Worm (Caenorhabditis elegans) whole organism, early embryonic: ENCODE data around the gene chca-1.

Source experiments
- B0310.2 ChIP-seq: sonication (generic microtip); optimal IDR thresholded peaks from 2 replicates; lab custom pipeline; 2016; ENCODE audit warnings: mild to moderate bottlenecking, missing genetic modification characterization, missing compliant biosample characterization
- F13C5.2 ChIP-seq: sonication (generic microtip); optimal IDR thresholded peaks from 2 replicates; lab custom pipeline; 2017; ENCODE audit warnings: mild to moderate bottlenecking, missing genetic modification characterization, inconsistent platforms, missing compliant biosample characterization
- ama-1 ChIP-seq: fragments of 150-350 bp; optimal IDR thresholded peaks from 2 replicates; lab custom pipeline; 2014
- ceh-13 ChIP-seq: fragments of 200-800 bp; sonication (Bioruptor generic); optimal IDR thresholded peaks from 2 replicates; lab custom pipeline; 2018; ENCODE audit warnings: mild to moderate bottlenecking, missing genetic modification characterization, missing compliant biosample characterization
- ets-7 ChIP-seq: sonication (generic microtip); optimal IDR thresholded peaks from 2 replicates; lab custom pipeline; 2016; ENCODE audit warnings: missing genotype, missing genetic modification characterization, missing compliant biosample characterization
- flt-1 ChIP-seq: fragments of 200-800 bp; sonication (Bioruptor generic); IDR thresholded peaks from 2 replicates; pipeline ENCODE4 v1.3.6; 2022; ENCODE audit warnings: missing genetic modification characterization, missing compliant biosample characterization
- hmbx-1 ChIP-seq: sonication (generic microtip); optimal IDR thresholded peaks from 2 replicates; lab custom pipeline; 2016; ENCODE audit warnings: mild to moderate bottlenecking, missing genetic modification characterization, missing compliant biosample characterization
- hmg-4 ChIP-seq: fragments of 200-800 bp; sonication (Bioruptor generic); optimal IDR thresholded peaks from 2 replicates; lab custom pipeline; 2018; ENCODE audit warnings: mild to moderate bottlenecking, missing genetic modification characterization, missing compliant biosample characterization
- hnd-1 ChIP-seq: sonication (generic microtip); optimal IDR thresholded peaks from 2 replicates; lab custom pipeline; 2016; ENCODE audit warnings: missing genetic modification characterization, missing compliant biosample characterization
- pes-1 ChIP-seq: fragments of 200-800 bp; sonication (Bioruptor generic); IDR thresholded peaks from 2 replicates; pipeline ENCODE4 v1.3.6; 2022; ENCODE audit warnings: missing genetic modification reagents, missing genetic modification characterization, missing compliant biosample characterization
- scrt-1 ChIP-seq: fragments of 200-800 bp; sonication (Bioruptor generic); IDR thresholded peaks from 2 replicates; pipeline ENCODE4 v1.3.6; 2022; ENCODE audit warnings: missing genetic modification characterization, missing compliant biosample characterization
- sea-1 ChIP-seq: fragments of 200-800 bp; sonication (Bioruptor generic); conservative IDR thresholded peaks from 2 replicates; pipeline ENCODE4 v1.3.6; 2022; ENCODE audit warnings: missing genetic modification characterization, missing compliant biosample characterization
- tbx-11 ChIP-seq: fragments of 200-800 bp; sonication (Bioruptor generic); IDR thresholded peaks from 2 replicates; pipeline ENCODE4 v1.3.6; 2022; ENCODE audit warnings: missing genetic modification characterization, missing compliant biosample characterization
- tbx-37 ChIP-seq: fragments of 200-800 bp; sonication (Bioruptor generic); conservative IDR thresholded peaks from 2 replicates; pipeline ENCODE4 v1.3.6; 2022; ENCODE audit warnings: missing genetic modification reagents, missing genetic modification characterization, missing compliant biosample characterization

DNA sequence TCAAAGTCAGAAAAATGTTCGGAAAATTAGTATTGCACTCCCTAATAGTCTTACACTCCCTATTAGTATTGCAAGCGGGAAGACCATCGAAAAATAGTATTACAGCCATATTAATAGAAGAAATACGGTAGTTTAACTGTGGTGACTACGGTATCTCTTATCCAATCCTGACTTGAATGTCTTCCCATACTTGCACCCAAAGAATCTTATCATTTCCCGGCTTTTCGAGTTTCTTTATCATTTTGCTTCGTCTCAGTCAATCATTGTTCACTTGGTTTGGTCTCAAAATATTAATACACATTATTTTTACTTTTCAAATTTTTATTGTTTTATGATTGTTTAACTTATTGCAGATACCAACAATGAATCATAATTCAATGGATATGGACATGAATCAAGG lies 2.0 kb downstream of the chca-1 start, which contains the start of gene F58G6.3:
- no peak for TF ChIP-seq ama-1 (lab: Kevin White, UChicago)
- TF ChIP-seq flt-1 (GFP tag; lab: Robert Waterston, UW) = no peak
- no peak for TF ChIP-seq ets-7 (tag; lab: Kevin White, UChicago)
- TF ChIP-seq tbx-11 (GFP tag; lab: Robert Waterston, UW) = no peak
- TF ChIP-seq tbx-37 (GFP tag; lab: Robert Waterston, UW) = no peak
- TF ChIP-seq hmbx-1 = no peak
- TF ChIP-seq hmg-4 = no peak
- no peak for TF ChIP-seq B0310.2 (tag; lab: Kevin White, UChicago)
- TF ChIP-seq ceh-13 = no peak
- TF ChIP-seq F13C5.2 (tag; lab: Kevin White, UChicago) = no peak
- no peak for TF ChIP-seq scrt-1 (GFP tag; lab: Robert Waterston, UW)
- no peak for TF ChIP-seq hnd-1 (tag; lab: Kevin White, UChicago)
- TF ChIP-seq sea-1 (GFP tag; lab: Robert Waterston, UW) = no peak
- TF ChIP-seq pes-1 = no peak
